Fruit fly (Drosophila melanogaster) whole organism, wandering third instar larva: ENCODE data around the gene CG9928.

Source experiments
- Abd-B ChIP-seq: fragments of >200 bp; optimal IDR thresholded peaks from 2 replicates; lab custom pipeline; 2017; ENCODE audit warnings: missing biosample characterization, missing genetic modification characterization
- CG32264 ChIP-seq: fragments of 200-800 bp; sonication (Bioruptor generic); optimal IDR thresholded peaks from 2 replicates; lab custom pipeline; 2016; ENCODE audit warnings: missing biosample characterization, missing genetic modification characterization
- CG9705 ChIP-seq: fragments of 200-800 bp; sonication (Bioruptor generic); optimal IDR thresholded peaks from 2 replicates; lab custom pipeline; 2018; ENCODE audit warnings: missing biosample characterization, mild to moderate bottlenecking, missing genetic modification characterization
- CrebA ChIP-seq: fragments of 200-800 bp; sonication (Bioruptor generic); optimal IDR thresholded peaks from 2 replicates; lab custom pipeline; 2016; ENCODE audit warnings: missing biosample characterization, mild to moderate bottlenecking, missing genetic modification characterization, borderline replicate concordance
- Dfd ChIP-seq: fragments of >200 bp; optimal IDR thresholded peaks from 2 replicates; lab custom pipeline; 2017; ENCODE audit warnings: missing biosample characterization, missing genetic modification characterization
- Dif ChIP-seq: fragments of 200-275, 200-300 bp; sonication (Bioruptor generic); optimal IDR thresholded peaks from 2 replicates; lab custom pipeline; 2018; ENCODE audit warnings: missing biosample characterization, missing genetic modification characterization; ENCODE audit not compliant: partially characterized antibody
- GATAd ChIP-seq: sonication (Bioruptor generic); optimal IDR thresholded peaks from 2 replicates; lab custom pipeline; 2016; ENCODE audit warnings: missing biosample characterization, missing genetic modification characterization
- HLH106 ChIP-seq: fragments of 200-800 bp; optimal IDR thresholded peaks from 3 replicates; lab custom pipeline; 2019; ENCODE audit warnings: missing biosample characterization, mild to moderate bottlenecking, missing genetic modification characterization, moderate library complexity
- Hnf4 ChIP-seq: fragments of 200-800 bp; sonication (Bioruptor generic); optimal IDR thresholded peaks from 2 replicates; lab custom pipeline; 2016; ENCODE audit warnings: missing biosample characterization, mild to moderate bottlenecking, missing genetic modification characterization
- Hr78 ChIP-seq: fragments of >200 bp; optimal IDR thresholded peaks from 2 replicates; lab custom pipeline; 2017; ENCODE audit warnings: missing biosample characterization, missing genetic modification characterization
- Hr83 ChIP-seq: fragments of 200-300 bp; sonication (Bioruptor generic); optimal IDR thresholded peaks from 2 replicates; lab custom pipeline; 2016; ENCODE audit warnings: missing biosample characterization, mild to moderate bottlenecking, missing genetic modification characterization, moderate library complexity; ENCODE audit not compliant: poor library complexity, severe bottlenecking
- Jra ChIP-seq: sonication (Bioruptor generic); optimal IDR thresholded peaks from 2 replicates; lab custom pipeline; 2016; ENCODE audit warnings: missing biosample characterization, missing genetic modification characterization
- Mio ChIP-seq: sonication (Bioruptor generic); optimal IDR thresholded peaks from 2 replicates; lab custom pipeline; 2016; ENCODE audit warnings: missing biosample characterization, missing genetic modification characterization
- Myc ChIP-seq: fragments of >200 bp; optimal IDR thresholded peaks from 2 replicates; lab custom pipeline; 2017
- N ChIP-seq: fragments of >200 bp; optimal IDR thresholded peaks from 2 replicates; lab custom pipeline; 2018; ENCODE audit warnings: missing biosample characterization, missing external identifiers, missing genetic modification characterization
- OdsH ChIP-seq: fragments of 200-800 bp; sonication (Bioruptor generic); optimal IDR thresholded peaks from 2 replicates; lab custom pipeline; 2016; ENCODE audit warnings: missing biosample characterization, mild to moderate bottlenecking, missing genetic modification characterization
- Rel ChIP-seq, 2 experiments: fragments of 200-800 bp; sonication (Bioruptor generic) in 1 of 2; optimal IDR thresholded peaks; 2 replicates in 1 of 2; 3 replicates in 1 of 2; lab custom pipeline; 2016 to 2019; ENCODE audit warnings: mild to moderate bottlenecking in 2 of 2, missing biosample characterization in 2 of 2, missing genetic modification characterization in 2 of 2, moderate library complexity in 1 of 2
- Sp1 ChIP-seq: fragments of 200-800 bp; sonication (Bioruptor generic); optimal IDR thresholded peaks from 3 replicates; lab custom pipeline; 2019; ENCODE audit warnings: missing biosample characterization, mild to moderate bottlenecking, missing genetic modification characterization, moderate library complexity
- Vsx2 ChIP-seq: fragments of 200-300, 225-300 bp; sonication (Bioruptor generic); optimal IDR thresholded peaks from 2 replicates; lab custom pipeline; 2018; ENCODE audit warnings: missing biosample characterization, missing genetic modification characterization; ENCODE audit not compliant: partially characterized antibody
- br ChIP-seq: fragments of 200-800 bp; sonication (Bioruptor generic); optimal IDR thresholded peaks from 2 replicates; lab custom pipeline; 2016; ENCODE audit warnings: missing biosample characterization, missing genetic modification characterization
- brk ChIP-seq: fragments of 200-800 bp; sonication (Bioruptor generic); optimal IDR thresholded peaks from 2 replicates; lab custom pipeline; 2016; ENCODE audit warnings: missing biosample characterization, mild to moderate bottlenecking, missing genetic modification characterization
- dl ChIP-seq, 2 experiments: fragments of 175-275, 200-275 bp in 1 of 2; fragments of 200-275 bp in 1 of 2; sonication (Bioruptor generic); optimal IDR thresholded peaks; lab custom pipeline; 2018; ENCODE audit warnings: mild to moderate bottlenecking in 2 of 2, missing biosample characterization in 2 of 2, missing genetic modification characterization in 2 of 2, moderate library complexity in 2 of 2; ENCODE audit not compliant: partially characterized antibody in 2 of 2, insufficient read depth in 1 of 2
- dmrt93B ChIP-seq: fragments of 200-800 bp; sonication (Bioruptor generic); optimal IDR thresholded peaks from 2 replicates; lab custom pipeline; 2018; ENCODE audit warnings: missing biosample characterization, mild to moderate bottlenecking, missing genetic modification characterization
- dsf ChIP-seq: sonication (Bioruptor generic); optimal IDR thresholded peaks from 2 replicates; lab custom pipeline; 2016; ENCODE audit warnings: missing biosample characterization, missing genetic modification characterization, borderline replicate concordance
- ey ChIP-seq: fragments of 200-800 bp; sonication (Bioruptor generic); optimal IDR thresholded peaks from 2 replicates; lab custom pipeline; 2016; ENCODE audit warnings: missing biosample characterization, missing genetic modification characterization
- foxo ChIP-seq, 2 experiments: fragments of 200-800 bp; sonication (Bioruptor generic); optimal IDR thresholded peaks; 2 replicates in 1 of 2; 3 replicates in 1 of 2; lab custom pipeline; 2016 to 2017; ENCODE audit warnings: missing biosample characterization in 2 of 2, missing genetic modification characterization in 2 of 2
- fru ChIP-seq: fragments of 200-800 bp; sonication (Bioruptor generic); optimal IDR thresholded peaks from 3 replicates; lab custom pipeline; 2016; ENCODE audit warnings: missing biosample characterization, mild to moderate bottlenecking, missing genetic modification characterization
- h ChIP-seq: fragments of 200-800 bp; sonication (Bioruptor generic); optimal IDR thresholded peaks from 3 replicates; lab custom pipeline; 2016; ENCODE audit warnings: missing biosample characterization, mild to moderate bottlenecking, missing genetic modification characterization
- jim ChIP-seq: fragments of 175-275, 200-325 bp; sonication (Bioruptor generic); optimal IDR thresholded peaks from 2 replicates; lab custom pipeline; 2016; ENCODE audit warnings: missing biosample characterization, mild to moderate bottlenecking, missing genetic modification characterization
- lola ChIP-seq: fragments of >200 bp; optimal IDR thresholded peaks from 2 replicates; lab custom pipeline; 2017; ENCODE audit warnings: missing biosample characterization, missing genetic modification characterization
- pan ChIP-seq: fragments of >200 bp; optimal IDR thresholded peaks from 2 replicates; lab custom pipeline; 2017
- psq ChIP-seq: fragments of 200-800 bp; sonication (Bioruptor generic); optimal IDR thresholded peaks from 3 replicates; lab custom pipeline; 2017; ENCODE audit warnings: missing biosample characterization, mild to moderate bottlenecking, missing genetic modification characterization, moderate library complexity
- rgr ChIP-seq: fragments of 200-800 bp; sonication (Bioruptor generic); optimal IDR thresholded peaks from 3 replicates; lab custom pipeline; 2016; ENCODE audit warnings: missing biosample characterization, mild to moderate bottlenecking, missing genetic modification characterization
- sage ChIP-seq: fragments of 200-800 bp; sonication (Bioruptor generic); optimal IDR thresholded peaks from 2 replicates; lab custom pipeline; 2016; ENCODE audit warnings: missing biosample characterization, mild to moderate bottlenecking, missing genetic modification characterization
- sv ChIP-seq: fragments of 200-800 bp; sonication (Bioruptor generic); optimal IDR thresholded peaks from 3 replicates; lab custom pipeline; 2016; ENCODE audit warnings: missing biosample characterization, missing genetic modification characterization
- tai ChIP-seq: sonication (Bioruptor generic); optimal IDR thresholded peaks from 2 replicates; lab custom pipeline; 2016; ENCODE audit warnings: missing biosample characterization, missing genetic modification characterization
- usp ChIP-seq: fragments of >200 bp; optimal IDR thresholded peaks from 2 replicates; lab custom pipeline; 2017; ENCODE audit warnings: missing biosample characterization, missing genetic modification characterization
- woc ChIP-seq: sonication (Bioruptor generic); optimal IDR thresholded peaks from 2 replicates; lab custom pipeline; 2016; ENCODE audit warnings: missing biosample characterization, mild to moderate bottlenecking, missing genetic modification characterization

CG9928 gene

dm6 chr2L:13146254-13146653, 3.6 kb upstream of the CG9928 start:
- no peak for TF ChIP-seq sv (GFP tag; lab: Kevin White, UChicago)
- TF ChIP-seq pan (lab: Kevin White, UChicago), result no peak
- TF ChIP-seq foxo (GFP tag; optimal IDR thresholded peaks at IDR 0.05; lab: Kevin White, UChicago), result peak in 1 of 2 experiments; percentile 38
- no peak for TF ChIP-seq br (GFP tag; lab: Kevin White, UChicago)
- peak; percentile 62 for TF ChIP-seq HLH106 (tag; lab: Kevin White, UChicago)
- peak; percentile 54 for TF ChIP-seq Sp1
- TF ChIP-seq OdsH (GFP tag; lab: Kevin White, UChicago), result peak; percentile 20
- peak; percentile 16 for TF ChIP-seq rgr (GFP tag; lab: Kevin White, UChicago)
- TF ChIP-seq dmrt93B, result peak; percentile 3
- TF ChIP-seq Mio (GFP tag; lab: Kevin White, UChicago), result no peak
- TF ChIP-seq psq, result peak; percentile 46

- TF ChIP-seq sage (no peak), tai (GFP tag; lab: Kevin White, UChicago) (no peak), dsf (GFP tag; lab: Kevin White, UChicago) (no peak), fru (peak; percentile 44), Hr78 (GFP tag; lab: Kevin White, UChicago) (no peak), ey (peak; percentile 46), Hnf4 (GFP tag; lab: Kevin White, UChicago) (peak; percentile 25), br (GFP tag; lab: Kevin White, UChicago) (peak; percentile 2), N (GFP tag; lab: Kevin White, UChicago) (no peak), Hr83 (no peak), dl (GFP tag; optimal IDR thresholded peaks at IDR 0.05; lab: Kevin White, UChicago; ENCODE audit: insufficient read depth in 1 of 2, partially characterized antibody in 2 of 2) (no peak), Mio (GFP tag; lab: Kevin White, UChicago) (no peak), Vsx2 (GFP tag; lab: Kevin White, UChicago) (no peak), Rel (GFP tag; optimal IDR thresholded peaks at IDR 0.05; lab: Kevin White, UChicago) (no peak), Rel (tag; optimal IDR thresholded peaks at IDR 0.05; lab: Kevin White, UChicago) (no peak), usp (no peak), sv (GFP tag; lab: Kevin White, UChicago) (peak; percentile 56), CrebA (GFP tag; lab: Kevin White, UChicago) (no peak), woc (GFP tag; lab: Kevin White, UChicago) (peak; percentile 33), h (GFP tag; lab: Kevin White, UChicago) (peak; percentile 60), Dif (GFP tag; lab: Kevin White, UChicago) (no peak), Abd-B (GFP tag; lab: Kevin White, UChicago) (no peak), GATAd (GFP tag; lab: Kevin White, UChicago) (no peak), Myc (lab: Kevin White, UChicago) (no peak), pan (lab: Kevin White, UChicago) (no peak), lola (GFP tag; lab: Kevin White, UChicago) (no peak), CG32264 (no peak), rgr (GFP tag; lab: Kevin White, UChicago) (peak; percentile 67), Jra (no peak), jim (GFP tag; lab: Kevin White, UChicago) (no peak), foxo (GFP tag; optimal IDR thresholded peaks at IDR 0.05; lab: Kevin White, UChicago) (peak in 1 of 2 experiments; percentile 57), Sp1 (no peak), psq (peak; percentile 16), brk (GFP tag; lab: Kevin White, UChicago) (no peak), HLH106 (tag; lab: Kevin White, UChicago) (peak; percentile 41), dmrt93B (no peak), CG9705 (GFP tag; lab: Kevin White, UChicago) (no peak), Dfd (GFP tag; lab: Kevin White, UChicago) (no peak), OdsH (GFP tag; lab: Kevin White, UChicago) (peak; percentile 41)
Observed at dm6 chr2L:13145035-13145683, 2.5 kb upstream of the CG9928 start.
